Fruit fly (Drosophila melanogaster): ENCODE measurements around the gene CG11590.

Gene CG11590

dm6 chrX:14218045-14218483, 18.1 kb downstream of the CG11590 start (continued):
- TF ChIP-seq nau (GFP tag; optimal IDR thresholded peaks at IDR 0.05) (peak; percentile 81), bsh (GFP tag; optimal IDR thresholded peaks at IDR 0.05) (peak; percentile 85 to 94), sc (optimal IDR thresholded peaks at IDR 0.05) (no peak), sc (GFP tag; optimal IDR thresholded peaks at IDR 0.05) (peak; percentile 67), CG8924 (tag; optimal IDR thresholded peaks at IDR 0.05) (peak; percentile 92), CG18476 (GFP tag; optimal IDR thresholded peaks at IDR 0.05) (peak; percentile 79), Sin3A (optimal IDR thresholded peaks at IDR 0.05) (no peak), ind (GFP tag; optimal IDR thresholded peaks at IDR 0.05) (peak; percentile 82), CG1792 (GFP tag; optimal IDR thresholded peaks at IDR 0.05) (peak; percentile 49), CG10959 (GFP tag; IDR thresholded peaks at IDR 0.05) (peak; percentile 76), jumu (GFP tag; optimal IDR thresholded peaks at IDR 0.05) (peak; percentile 37), CG15011 (GFP tag; optimal IDR thresholded peaks at IDR 0.05) (peak; percentile 80), CG8388 (GFP tag; optimal IDR thresholded peaks at IDR 0.05) (peak; percentile 89), trh (GFP tag; optimal IDR thresholded peaks at IDR 0.05) (peak; percentile 85), Fer1 (GFP tag; optimal IDR thresholded peaks at IDR 0.05) (peak; percentile 87), H2.0 (GFP tag; IDR thresholded peaks at IDR 0.05) (peak; percentile 88), CG4404 (GFP tag; IDR thresholded peaks at IDR 0.05) (peak; percentile 76), CG4820 (GFP tag; optimal IDR thresholded peaks at IDR 0.05) (peak; percentile 82), CG15696 (tag; optimal IDR thresholded peaks at IDR 0.05) (peak; percentile 75), CG43689 (GFP tag; IDR thresholded peaks at IDR 0.05) (peak; percentile 76), jigr1 (GFP tag; IDR thresholded peaks at IDR 0.05) (0 out of 3 replicates have a peak, but pooled peaks have one; percentile 44), luna (GFP tag; optimal IDR thresholded peaks at IDR 0.05) (peak; percentile 19), CG2120 (GFP tag; optimal IDR thresholded peaks at IDR 0.05) (peak; percentile 88), D19B (GFP tag; optimal IDR thresholded peaks at IDR 0.05) (peak; percentile 74), CG17385 (GFP tag; optimal IDR thresholded peaks at IDR 0.05) (peak; percentile 84), Lhr (GFP tag; optimal IDR thresholded peaks at IDR 0.05) (peak; percentile 69), unpg (GFP tag; optimal IDR thresholded peaks at IDR 0.05) (peak; percentile 94), CG10565 (GFP tag; optimal IDR thresholded peaks at IDR 0.05) (peak; percentile 28), CG8478 (optimal IDR thresholded peaks at IDR 0.05) (no peak), NfI (GFP tag; optimal IDR thresholded peaks at IDR 0.05) (peak; percentile 78), Adf1 (GFP tag; IDR thresholded peaks at IDR 0.05) (peak; percentile 68), lov (optimal IDR thresholded peaks at IDR 0.05) (no peak), lov (GFP tag; IDR thresholded peaks at IDR 0.05) (0 out of 3 replicates have a peak, but pooled peaks have one; percentile 59), zfh2 (GFP tag; optimal IDR thresholded peaks at IDR 0.05) (peak; percentile 39), CG10366 (GFP tag; IDR thresholded peaks at IDR 0.05) (peak; percentile 82), CG5953 (GFP tag; IDR thresholded peaks at IDR 0.05) (peak; percentile 69; the same call in 1 of the 2 replicates), Sry-δ (GFP tag; optimal IDR thresholded peaks at IDR 0.05) (peak; percentile 26), YL-1 (GFP tag; optimal IDR thresholded peaks at IDR 0.05) (peak; percentile 23), zen2 (GFP tag; IDR thresholded peaks at IDR 0.05; ENCODE audit: partially characterized antibody) (no peak), shn (GFP tag; optimal IDR thresholded peaks at IDR 0.05) (no peak), CG7963 (GFP tag; IDR thresholded peaks at IDR 0.05; ENCODE audit: partially characterized antibody) (no peak), slou (GFP tag; optimal IDR thresholded peaks at IDR 0.05) (peak; percentile 82), CG3847 (GFP tag; IDR thresholded peaks at IDR 0.05) (peak; percentile 85), Jarid2 (GFP tag; optimal IDR thresholded peaks at IDR 0.05) (peak; percentile 51), Hsf (GFP tag; optimal IDR thresholded peaks at IDR 0.05) (peak; percentile 82), oc (tag; optimal IDR thresholded peaks at IDR 0.05) (peak; percentile 76), CHES-1-like (GFP tag; optimal IDR thresholded peaks at IDR 0.05) (peak; percentile 42), CG32772 (GFP tag; IDR thresholded peaks at IDR 0.05) (peak; percentile 85), CG2712 (tag; optimal IDR thresholded peaks at IDR 0.05) (peak; percentile 92), repo (GFP tag; optimal IDR thresholded peaks at IDR 0.05) (peak; percentile 35), Dll (GFP tag; IDR thresholded peaks at IDR 0.05; ENCODE audit: partially characterized antibody) (no peak), lmd (GFP tag; IDR thresholded peaks at IDR 0.05) (peak; percentile 91)

All from whole organism, embryonic.